Fruit fly (Drosophila melanogaster) whole organism, adult: Measurements from ENCODE around the gene CG42841.

Source experiments
- CG12768 ChIP-seq: fragments of 200-800 bp; sonication (Bioruptor generic); optimal IDR thresholded peaks from 2 replicates; lab custom pipeline; 2017; ENCODE audit warnings: missing biosample characterization, missing genetic modification characterization, mild to moderate bottlenecking, moderate library complexity, missing genetic modification reagents
- CG14711 ChIP-seq: fragments of 200-800 bp; sonication (Bioruptor generic); optimal IDR thresholded peaks from 2 replicates; lab custom pipeline; 2018; ENCODE audit warnings: missing biosample characterization, mild to moderate bottlenecking, missing genetic modification characterization, moderate library complexity
- CG1620 ChIP-seq: fragments of 200-800 bp; sonication (Bioruptor generic); optimal IDR thresholded peaks from 2 replicates; lab custom pipeline; 2016; ENCODE audit warnings: missing biosample characterization, missing genetic modification characterization
- CG33017 ChIP-seq: fragments of 200-800 bp; sonication (Bioruptor generic); optimal IDR thresholded peaks from 2 replicates; lab custom pipeline; 2018; ENCODE audit warnings: missing biosample characterization, mild to moderate bottlenecking, missing genetic modification characterization, moderate library complexity
- Clk ChIP-seq: fragments of 200-800 bp; sonication (Bioruptor generic); optimal IDR thresholded peaks from 2 replicates; lab custom pipeline; 2017; ENCODE audit warnings: missing biosample characterization, missing genetic modification characterization
- Crg-1 ChIP-seq: fragments of 200-800 bp; sonication (Bioruptor generic); optimal IDR thresholded peaks from 2 replicates; lab custom pipeline; 2016; ENCODE audit warnings: missing biosample characterization, missing genetic modification characterization
- bab1 ChIP-seq: fragments of 200-800 bp; sonication (Bioruptor generic); optimal IDR thresholded peaks from 3 replicates; lab custom pipeline; 2019; ENCODE audit warnings: missing biosample characterization, mild to moderate bottlenecking, missing genetic modification characterization, moderate library complexity
- cnc ChIP-seq, 2 experiments: fragments of >200 bp; optimal IDR thresholded peaks; 2 replicates each; lab custom pipeline; 2017
- kay ChIP-seq: fragments of 200-800 bp; sonication (Bioruptor generic); peaks from one replicate; lab custom pipeline; 2016; ENCODE audit warnings: missing biosample characterization, missing genetic modification characterization, borderline replicate concordance
- pad ChIP-seq: fragments of 200-800 bp; sonication (Bioruptor generic); optimal IDR thresholded peaks from 3 replicates; lab custom pipeline; 2017; ENCODE audit warnings: missing biosample characterization, missing genetic modification characterization, mild to moderate bottlenecking, moderate library complexity, missing genetic modification reagents

DNA sequence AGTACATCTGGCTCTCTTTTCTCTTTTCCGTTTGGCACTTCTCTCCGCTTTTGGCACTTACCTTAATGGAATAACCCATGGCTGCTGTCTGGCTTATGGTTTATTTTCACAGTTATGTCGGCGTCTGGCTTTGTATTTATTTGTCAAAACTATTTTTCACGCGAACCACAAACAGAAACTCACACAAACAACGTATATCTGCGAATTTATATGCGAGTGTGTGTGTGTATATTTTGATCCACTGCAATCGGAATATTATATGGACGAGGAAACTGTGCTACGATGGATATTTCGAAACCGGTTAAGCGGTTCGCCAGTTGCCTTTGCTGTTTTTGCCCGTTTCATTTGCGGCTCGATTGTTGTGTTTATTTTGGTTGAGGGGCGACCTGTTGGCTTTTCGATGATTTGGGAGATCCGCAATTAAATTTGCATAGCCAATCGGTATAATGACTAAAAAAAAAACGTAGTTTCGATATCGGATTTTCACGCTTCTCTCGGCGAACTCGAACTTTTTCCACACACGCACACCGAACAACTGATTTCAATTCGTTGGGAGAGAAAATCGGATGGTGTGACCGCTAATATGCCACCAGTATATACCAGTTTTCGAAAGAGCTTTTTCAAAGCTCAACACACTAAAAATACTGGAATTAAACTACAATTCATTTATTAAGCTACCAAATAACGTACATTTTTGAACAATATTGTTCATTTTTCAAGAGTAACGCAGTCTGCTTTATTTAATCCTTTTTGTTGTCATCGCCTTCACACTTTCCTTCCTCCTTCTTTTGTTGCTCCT is 35.7 kb downstream of the CG42841 start, which contains the start of gene CG1927:
- TF ChIP-seq CG33017 (tag; lab: Kevin White, UChicago) (no peak), kay (GFP tag; lab: Kevin White, UChicago) (no peak), Clk (GFP tag; lab: Kevin White, UChicago) (no peak), CG12768 (GFP tag; lab: Kevin White, UChicago) (no peak), Crg-1 (GFP tag; lab: Kevin White, UChicago) (no peak), CG14711 (no peak), bab1 (GFP tag; lab: Kevin White, UChicago) (peak; percentile 44), cnc (optimal IDR thresholded peaks at IDR 0.05; lab: Kevin White, UChicago) (no peak), CG1620 (GFP tag; lab: Kevin White, UChicago) (no peak), pad (GFP tag; lab: Kevin White, UChicago) (no peak)
